Worm (Caenorhabditis elegans): Measurements from ENCODE around the gene M03E7.2.
"Not testable (repeated sequence)": the region's sequence is repeated elsewhere in the genome, so short reads cannot be mapped to it uniquely, and the experiment has no call there.

The M03E7.2 gene

DNA sequence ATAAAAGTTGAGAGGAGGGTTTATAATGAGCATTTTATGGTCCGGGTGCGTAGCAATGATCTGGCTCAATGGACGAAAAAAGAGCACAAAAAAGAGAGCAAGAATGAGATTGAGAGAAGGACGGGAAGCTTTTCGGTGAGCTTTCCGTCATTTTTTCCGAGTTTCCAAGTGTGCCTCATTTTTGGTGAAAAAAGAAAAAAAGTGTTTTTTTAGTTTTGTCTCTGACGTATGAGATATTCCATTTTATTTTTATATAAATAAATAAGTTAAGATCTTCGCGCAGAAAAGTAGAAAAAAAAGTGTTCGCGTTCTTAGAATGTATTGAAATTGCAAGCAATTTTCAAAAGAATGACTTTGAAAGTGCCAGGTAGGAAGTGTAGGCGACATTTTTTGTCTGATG lies 2.6 kb downstream of the M03E7.2 start, which contains the start of gene memb-2:
Gene memb-2 (minus strand): TSS at position 101 of the 400 bp plus-strand sequence.
- no peak for TF ChIP-seq fkh-4 (tag; optimal IDR thresholded peaks at IDR 0.05; ENCODE audit: borderline replicate concordance)
- TF ChIP-seq ceh-63 (GFP tag; optimal IDR thresholded peaks at IDR 0.05) = no peak
- TF ChIP-seq lin-39 (tag; optimal IDR thresholded peaks at IDR 0.05) = no peak
- no peak for TF ChIP-seq snpc-4 (tag; optimal IDR thresholded peaks at IDR 0.05)

DNA sequence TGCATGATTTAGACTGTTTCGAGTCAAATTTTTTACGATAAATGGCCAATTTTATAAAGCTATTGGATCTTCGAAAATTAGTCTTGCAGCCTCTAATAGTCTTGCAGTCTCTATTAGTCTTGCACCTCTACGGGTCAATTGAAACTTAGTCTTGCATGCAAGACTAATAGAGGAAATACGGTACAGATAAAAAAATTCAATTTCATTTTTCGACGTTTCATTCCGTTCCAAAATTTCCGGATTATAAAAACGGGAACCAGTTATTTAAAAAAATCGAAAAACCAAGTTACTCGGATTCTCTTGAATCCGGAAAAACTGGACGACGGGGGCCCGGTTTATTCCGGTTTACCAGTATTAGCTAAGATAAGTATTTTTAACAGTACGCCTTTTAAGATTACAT lies 4.0 kb downstream of the M03E7.2 start, which contains the start of gene M03E7.1:
Gene M03E7.1 (plus strand): TSS at position 301 of the 400 bp plus-strand sequence.
- TF ChIP-seq ztf-4 (tag; optimal IDR thresholded peaks at IDR 0.05) (no peak), lin-15B (tag; optimal IDR thresholded peaks at IDR 0.05) (no peak), xbp-1 (tag; optimal IDR thresholded peaks at IDR 0.05) (no peak), mab-9 (GFP tag; IDR thresholded peaks at IDR 0.05) (no peak), egl-13 (tag; optimal IDR thresholded peaks at IDR 0.05) (no peak), efl-3 (GFP tag; optimal IDR thresholded peaks at IDR 0.05) (no peak), Y116A8C.19 (tag; optimal IDR thresholded peaks at IDR 0.05; ENCODE audit: borderline replicate concordance) (no peak), unc-62 (GFP tag; optimal IDR thresholded peaks at IDR 0.05) (no peak), jun-1 (tag; optimal IDR thresholded peaks at IDR 0.05) (no peak), hpl-2 (GFP tag; optimal IDR thresholded peaks at IDR 0.05) (no peak), isw-1 (GFP tag; IDR thresholded peaks at IDR 0.05) (no peak), tbx-2 (tag; optimal IDR thresholded peaks at IDR 0.05) (no peak)

DNA sequence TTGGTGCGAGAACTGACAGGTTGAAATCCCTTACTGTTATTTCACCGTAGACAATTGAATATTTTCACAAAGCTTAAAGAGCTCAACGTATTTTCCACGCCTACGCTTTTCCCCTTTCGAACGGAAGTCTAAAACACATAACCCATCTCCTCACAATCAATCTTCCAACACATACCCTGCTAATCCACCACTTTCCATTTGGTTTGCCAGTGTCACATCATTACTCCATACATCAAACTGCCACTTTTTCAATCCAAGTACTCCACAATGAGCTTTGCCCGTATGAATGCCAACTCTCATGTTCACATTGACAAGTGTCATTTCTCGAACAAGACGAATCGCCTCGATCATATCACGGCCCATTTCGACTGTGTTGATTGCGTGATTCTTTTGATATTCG lies 10.6 kb downstream of the M03E7.2 start:
- no peak for TF ChIP-seq ets-5 (GFP tag; IDR thresholded peaks at IDR 0.05)
- no peak for TF ChIP-seq C16A3.4 (tag; optimal IDR thresholded peaks at IDR 0.05)
- no peak for TF ChIP-seq nhr-12 (tag; optimal IDR thresholded peaks at IDR 0.05)
- TF ChIP-seq nhr-85 (tag) = no peak

DNA sequence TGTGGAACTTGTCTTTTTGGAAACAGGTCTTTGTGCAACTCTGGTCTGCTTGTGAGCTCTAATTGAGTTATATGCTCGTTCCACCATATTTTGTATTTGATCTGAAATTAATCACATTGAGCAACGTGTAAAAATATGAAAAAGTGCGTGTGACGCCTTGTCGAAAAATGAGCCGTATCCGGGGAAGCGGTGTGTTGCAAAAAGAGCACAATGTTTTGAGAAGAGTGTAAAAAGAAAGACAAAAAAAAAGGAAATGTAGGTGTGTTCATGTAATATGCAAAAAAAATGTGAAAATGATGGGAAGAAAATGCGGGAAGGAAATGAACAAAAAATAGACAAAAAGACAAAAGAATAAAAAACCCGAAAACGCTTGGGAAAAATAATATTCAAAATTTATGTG lies 13.4 kb downstream of the M03E7.2 start, which contains the start of gene acy-4:
Gene acy-4 (minus strand): TSS at position 101 of the 400 bp plus-strand sequence.
- no peak for TF ChIP-seq ceh-63 (GFP tag; optimal IDR thresholded peaks at IDR 0.05)
- TF ChIP-seq nhr-71 (tag; optimal IDR thresholded peaks at IDR 0.05) = no peak
- no peak for TF ChIP-seq isw-1 (GFP tag; IDR thresholded peaks at IDR 0.05)
- TF ChIP-seq xbp-1 (tag; optimal IDR thresholded peaks at IDR 0.05) = no peak
- no peak for TF ChIP-seq hlh-17 (GFP tag; optimal IDR thresholded peaks at IDR 0.05; ENCODE audit: borderline replicate concordance)
- no peak for TF ChIP-seq ceh-88 (GFP tag; IDR thresholded peaks at IDR 0.05)
- TF ChIP-seq nhr-20 (tag; optimal IDR thresholded peaks at IDR 0.05) = no peak
- TF ChIP-seq tbx-2 (tag; optimal IDR thresholded peaks at IDR 0.05) = no peak
- TF ChIP-seq nhr-84 (tag; optimal IDR thresholded peaks at IDR 0.05) = no peak

DNA sequence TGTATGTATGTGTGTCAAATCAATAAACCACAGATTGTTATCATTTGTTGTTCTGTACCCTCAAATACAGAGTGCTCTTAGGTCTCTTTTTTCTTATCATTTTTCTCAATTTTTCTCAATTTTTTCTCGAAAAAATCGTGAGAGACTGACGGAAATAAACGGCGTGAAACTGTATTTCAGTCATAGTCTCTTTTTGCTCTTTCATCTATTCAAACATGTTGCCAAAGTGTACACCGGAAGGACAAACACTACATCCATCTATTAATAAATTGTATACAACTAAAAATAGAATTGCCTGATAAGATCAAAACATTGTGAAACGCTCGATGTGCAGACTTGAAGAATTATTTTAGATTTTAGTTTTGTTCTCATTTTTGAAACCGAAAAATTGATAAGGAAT lies 17.0 kb downstream of the M03E7.2 start:
- peak; percentile 57 for TF ChIP-seq elt-2 (tag; optimal IDR thresholded peaks at IDR 0.05)
- no peak for TF ChIP-seq sox-4 (tag; optimal IDR thresholded peaks at IDR 0.05)
- TF ChIP-seq dpl-1 (GFP tag; optimal IDR thresholded peaks at IDR 0.05) = no peak
- TF ChIP-seq swsn-7 (tag; optimal IDR thresholded peaks at IDR 0.05) = no peak
- no peak for TF ChIP-seq efl-1 (optimal IDR thresholded peaks at IDR 0.05)
- TF ChIP-seq efl-1 (GFP tag; optimal IDR thresholded peaks at IDR 0.05 in 1 of 2) = peak in 1 of 2 experiments; percentile 80

DNA sequence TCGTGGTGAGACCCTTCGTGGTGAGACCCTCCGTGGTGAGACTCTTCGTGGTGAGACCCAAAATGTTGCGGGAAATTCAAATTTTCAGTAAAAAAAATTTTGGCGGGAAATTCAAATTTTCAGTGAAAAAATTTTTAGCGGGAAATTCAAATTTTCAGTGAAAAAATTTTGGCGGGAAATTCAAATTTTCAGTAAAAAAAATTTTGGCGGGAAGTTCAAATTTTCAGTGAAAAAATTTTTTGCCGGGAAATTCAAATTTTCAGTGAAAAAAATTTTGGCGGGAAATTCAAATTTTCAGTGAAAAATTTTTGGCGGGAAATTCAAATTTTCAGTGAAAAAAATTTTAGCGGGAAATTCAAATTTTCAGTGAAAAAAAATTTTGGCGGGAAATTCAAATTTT lies 22.7 kb downstream of the M03E7.2 start:
- TF ChIP-seq unc-98 (GFP tag; IDR thresholded peaks at IDR 0.05) = peak; percentile 15; the same call in 1 of the 2 replicates
- TF ChIP-seq efl-1 (optimal IDR thresholded peaks at IDR 0.05) = not testable (repeated sequence)
- peak; percentile 34 to 62 for TF ChIP-seq efl-1 (GFP tag; optimal IDR thresholded peaks at IDR 0.05 in 1 of 2)
